Worm (Caenorhabditis elegans) whole organism, L4 larva: ENCODE measurements around the gene taap-1.

Experiments
- fkh-10 ChIP-seq: fragments of 150-350 bp; optimal IDR thresholded peaks from 2 replicates; lab custom pipeline; 2014; ENCODE audit warnings: missing biosample characterization, missing genetic modification reagents, missing genetic modification characterization
- lin-15B ChIP-seq: fragments of 150-350 bp; sonication (generic microtip); optimal IDR thresholded peaks from 3 replicates; lab custom pipeline; 2014; ENCODE audit warnings: missing biosample characterization, missing genetic modification characterization
- nhr-48 ChIP-seq: sonication (generic microtip); optimal IDR thresholded peaks from 2 replicates; lab custom pipeline; 2016; ENCODE audit warnings: mild to moderate bottlenecking, missing genetic modification characterization, missing compliant biosample characterization
- pqm-1 ChIP-seq: sonication (generic microtip); optimal IDR thresholded peaks from 2 replicates; lab custom pipeline; 2017; ENCODE audit warnings: missing biosample characterization, missing genetic modification characterization

- TF ChIP-seq fkh-10 (GFP tag; lab: Kevin White, UChicago) (no peak), lin-15B (no peak), nhr-48 (no peak), pqm-1 (tag; lab: Kevin White, UChicago) (peak; percentile 42)
Observed at ce11 chrII:8483124-8483792, 413 bp downstream of the taap-1 start.
